Worm (Caenorhabditis elegans) whole organism, late embryonic: Measurements from ENCODE around the gene irld-38.

Experiments
- K02D7.2 ChIP-seq: sonication (generic microtip); optimal IDR thresholded peaks from 2 replicates; lab custom pipeline; 2017; ENCODE audit warnings: mild to moderate bottlenecking, missing genetic modification characterization, missing compliant biosample characterization
- ceh-48 ChIP-seq: sonication (generic microtip); optimal IDR thresholded peaks from 2 replicates; lab custom pipeline; 2016; ENCODE audit warnings: missing genetic modification characterization, inconsistent platforms, missing compliant biosample characterization
- eyg-1 ChIP-seq: sonication (generic microtip); optimal IDR thresholded peaks from 2 replicates; lab custom pipeline; 2016; ENCODE audit warnings: missing genotype, missing genetic modification characterization, missing compliant biosample characterization
- fkh-10 ChIP-seq: fragments of 150-350 bp; optimal IDR thresholded peaks from 2 replicates; lab custom pipeline; 2014; ENCODE audit warnings: missing biosample characterization, missing genetic modification reagents, missing genetic modification characterization
- pha-4 ChIP-seq: fragments of 150-350 bp; optimal IDR thresholded peaks from 2 replicates; lab custom pipeline; 2018; ENCODE audit warnings: missing biosample characterization, missing genetic modification reagents, missing genetic modification characterization
- sox-4 ChIP-seq: sonication (generic microtip); optimal IDR thresholded peaks from 2 replicates; lab custom pipeline; 2017; ENCODE audit warnings: mild to moderate bottlenecking, missing genetic modification characterization, inconsistent platforms, missing compliant biosample characterization
- syd-9 ChIP-seq: sonication (generic microtip); optimal IDR thresholded peaks from 2 replicates; lab custom pipeline; 2016; ENCODE audit warnings: mild to moderate bottlenecking, missing genetic modification characterization, moderate library complexity, missing compliant biosample characterization
- zip-5 ChIP-seq: sonication (generic microtip); optimal IDR thresholded peaks from 2 replicates; lab custom pipeline; 2016; ENCODE audit warnings: missing genetic modification characterization, missing compliant biosample characterization

DNA sequence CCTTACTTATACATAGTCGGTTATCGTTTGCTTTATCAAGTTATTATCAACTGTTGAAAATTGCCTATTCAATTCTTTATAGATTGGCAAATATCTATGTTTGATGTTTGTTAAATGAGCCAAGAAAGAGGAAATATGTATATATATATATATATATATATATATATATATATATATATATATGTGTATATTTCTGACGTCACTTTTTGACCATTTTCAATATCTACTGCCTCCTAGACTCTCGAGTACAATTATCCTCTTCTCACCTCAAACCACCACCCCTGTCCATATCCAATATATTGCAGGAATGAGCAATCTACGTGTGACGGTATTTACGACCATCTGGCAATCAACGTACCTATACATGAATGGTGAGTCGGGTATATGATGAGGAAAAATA lies 12.6 kb upstream of the irld-38 start, which contains the start of gene F59D6.1:
- TF ChIP-seq fkh-10 (no peak), syd-9 (no peak), sox-4 (no peak), pha-4 (no peak), K02D7.2 (tag; lab: Kevin White, UChicago) (no peak), ceh-48 (tag; lab: Kevin White, UChicago) (no peak), eyg-1 (tag; lab: Kevin White, UChicago) (no peak), zip-5 (no peak)
